Fruit fly (Drosophila melanogaster) whole organism, embryonic: ENCODE results near the gene ftz.
A peak's percentile ranks its signal among the peaks of the same experiment; 100 is the strongest.

Experiments
- Antp ChIP-seq: fragments of 200-800 bp; sonication (Bioruptor generic); optimal IDR thresholded peaks from 3 replicates; lab custom pipeline; 2016; ENCODE audit warnings: missing biosample characterization, missing genetic modification characterization
- CG1024 ChIP-seq: fragments of 200-800 bp; sonication (Bioruptor generic); IDR thresholded peaks from 2 replicates; pipeline ENCODE4 v1.3.6; 2022; ENCODE audit warnings: missing biosample characterization, missing genetic modification characterization
- CG10959 ChIP-seq: fragments of 200-800 bp; sonication (Bioruptor generic); IDR thresholded peaks from 2 replicates; pipeline ENCODE4 v1.3.6; 2022; ENCODE audit warnings: missing biosample characterization, missing genetic modification characterization
- CG11504 ChIP-seq: fragments of 200-800 bp; sonication (Bioruptor generic); optimal IDR thresholded peaks from 3 replicates; lab custom pipeline; 2019; ENCODE audit warnings: missing biosample characterization, mild to moderate bottlenecking, missing genetic modification characterization, moderate library complexity
- CG13894 ChIP-seq: fragments of 200-800 bp; sonication (Bioruptor generic); optimal IDR thresholded peaks from 3 replicates; lab custom pipeline; 2018; ENCODE audit warnings: missing biosample characterization, mild to moderate bottlenecking, missing genetic modification characterization, moderate library complexity
- CG17802 ChIP-seq: fragments of 200-800 bp; sonication (Bioruptor generic); optimal IDR thresholded peaks from 2 replicates; lab custom pipeline; 2018; ENCODE audit warnings: missing biosample characterization, mild to moderate bottlenecking, missing genetic modification characterization, moderate library complexity
- CG18764 ChIP-seq: fragments of 200-800 bp; sonication (Bioruptor generic); optimal IDR thresholded peaks from 3 replicates; lab custom pipeline; 2016; ENCODE audit warnings: missing biosample characterization, missing genetic modification characterization
- CG31365 ChIP-seq: fragments of 200-800 bp; sonication (Bioruptor generic); optimal IDR thresholded peaks from 2 replicates; lab custom pipeline; 2018; ENCODE audit warnings: missing biosample characterization, mild to moderate bottlenecking, missing genetic modification characterization
- CG32532 ChIP-seq: fragments of 200-800 bp; sonication (Bioruptor generic); IDR thresholded peaks from 2 replicates; pipeline ENCODE4 v1.3.6; 2022; ENCODE audit warnings: missing biosample characterization, missing genetic modification characterization
- CG42726 ChIP-seq: fragments of 200-800 bp; sonication (Bioruptor generic); IDR thresholded peaks from 2 replicates; pipeline ENCODE4 v1.3.6; 2022; ENCODE audit warnings: missing biosample characterization, missing genetic modification characterization; ENCODE audit not compliant: partially characterized antibody
- CG6254 ChIP-seq: fragments of 200-800 bp; sonication (Bioruptor generic); optimal IDR thresholded peaks from 3 replicates; lab custom pipeline; 2017; ENCODE audit warnings: mild to moderate bottlenecking, missing biosample characterization, missing genetic modification reagents, missing genetic modification characterization
- CG6654 ChIP-seq: fragments of 200-800 bp; sonication (Bioruptor generic); optimal IDR thresholded peaks from 2 replicates; lab custom pipeline; 2017; ENCODE audit warnings: missing biosample characterization, mild to moderate bottlenecking, missing genetic modification characterization
- CG6689 ChIP-seq: fragments of 200-800 bp; sonication (Bioruptor generic); IDR thresholded peaks from 2 replicates; pipeline ENCODE4 v1.3.6; 2022; ENCODE audit warnings: missing biosample characterization, missing genetic modification characterization
- CG6765 ChIP-seq: fragments of 200-800 bp; sonication (Bioruptor generic); optimal IDR thresholded peaks from 3 replicates; lab custom pipeline; 2017; ENCODE audit warnings: missing biosample characterization, mild to moderate bottlenecking, missing genetic modification characterization
- CG7271 ChIP-seq: fragments of 200-800 bp; sonication (Bioruptor generic); optimal IDR thresholded peaks from 2 replicates; lab custom pipeline; 2018; ENCODE audit warnings: missing biosample characterization, mild to moderate bottlenecking, missing genetic modification characterization, moderate library complexity
- CG9876 ChIP-seq: fragments of 200-800 bp; sonication (Bioruptor generic); optimal IDR thresholded peaks from 2 replicates; lab custom pipeline; 2016; ENCODE audit warnings: missing biosample characterization, missing genetic modification characterization
- Deaf1 ChIP-seq: fragments of 200-800 bp; optimal IDR thresholded peaks from 3 replicates; lab custom pipeline; 2019; ENCODE audit warnings: missing biosample characterization, mild to moderate bottlenecking, missing genetic modification characterization, moderate library complexity
- Drgx ChIP-seq: fragments of 200-800 bp; sonication (Bioruptor generic); IDR thresholded peaks from 2 replicates; pipeline ENCODE4 v1.3.6; 2022; ENCODE audit warnings: missing biosample characterization, missing genetic modification characterization
- Ets65A ChIP-seq: fragments of 200-800 bp; sonication (Bioruptor generic); peaks from one replicate; lab custom pipeline; 2016; ENCODE audit warnings: missing biosample characterization, missing genetic modification characterization
- Gsc ChIP-seq: fragments of 200-800 bp; sonication (Bioruptor generic); IDR thresholded peaks from 2 replicates; pipeline ENCODE4 v1.3.6; 2022; ENCODE audit warnings: missing biosample characterization, missing genetic modification characterization
- Hmx ChIP-seq: fragments of 200-800 bp; sonication (Bioruptor generic); optimal IDR thresholded peaks from 2 replicates; lab custom pipeline; 2016; ENCODE audit warnings: missing biosample characterization, missing genetic modification characterization
- Kr ChIP-seq: fragments of 200-800 bp; sonication (Bioruptor generic); optimal IDR thresholded peaks from 2 replicates; lab custom pipeline; 2017; ENCODE audit warnings: missing biosample characterization, mild to moderate bottlenecking, missing genetic modification characterization
- MTF-1 ChIP-seq: fragments of 200-800 bp; sonication (Bioruptor generic); optimal IDR thresholded peaks from 2 replicates; lab custom pipeline; 2018; ENCODE audit warnings: missing biosample characterization, mild to moderate bottlenecking, missing genetic modification characterization, borderline replicate concordance
- Optix ChIP-seq: fragments of 200-800 bp; sonication (Bioruptor generic); IDR thresholded peaks from 3 replicates; pipeline ENCODE4 v1.3.6; 2022; ENCODE audit warnings: missing biosample characterization, missing genetic modification characterization
- Pdp1 ChIP-seq, 2 experiments: fragments of 200-800 bp; sonication (Bioruptor generic); optimal IDR thresholded peaks; 3 replicates each; lab custom pipeline; 2016; ENCODE audit warnings: missing biosample characterization in 2 of 2, missing genetic modification characterization in 2 of 2, mild to moderate bottlenecking in 1 of 2, moderate library complexity in 1 of 2
- Sox100B ChIP-seq: fragments of 200-800 bp; sonication (Bioruptor generic); optimal IDR thresholded peaks from 3 replicates; lab custom pipeline; 2018; ENCODE audit warnings: missing biosample characterization, mild to moderate bottlenecking, missing genetic modification characterization
- ab ChIP-seq: fragments of 200-800 bp; sonication (Bioruptor generic); optimal IDR thresholded peaks from 2 replicates; lab custom pipeline; 2016; ENCODE audit warnings: missing biosample characterization, missing genetic modification characterization
- ase ChIP-seq: fragments of 200-800 bp; sonication (Bioruptor generic); IDR thresholded peaks from 3 replicates; pipeline ENCODE4 v1.3.6; 2022; ENCODE audit warnings: missing biosample characterization, missing genetic modification characterization
- ato ChIP-seq: fragments of 200-800 bp; sonication (Bioruptor generic); IDR thresholded peaks from 2 replicates; pipeline ENCODE4 v1.3.6; 2022; ENCODE audit warnings: missing biosample characterization, missing genetic modification characterization; ENCODE audit not compliant: partially characterized antibody
- bcd ChIP-seq: fragments of 200-800 bp; sonication (Bioruptor generic); optimal IDR thresholded peaks from 2 replicates; lab custom pipeline; 2017; ENCODE audit warnings: missing biosample characterization, mild to moderate bottlenecking, missing genetic modification characterization
- br ChIP-seq: fragments of >200 bp; optimal IDR thresholded peaks from 2 replicates; lab custom pipeline; 2017
- cg ChIP-seq: fragments of 200-800 bp; sonication (Bioruptor generic); optimal IDR thresholded peaks from 3 replicates; lab custom pipeline; 2019; ENCODE audit warnings: missing biosample characterization, mild to moderate bottlenecking, missing genetic modification characterization, moderate library complexity
- chn ChIP-seq: fragments of 200-800 bp; sonication (Bioruptor generic); optimal IDR thresholded peaks from 2 replicates; lab custom pipeline; 2016; ENCODE audit warnings: missing biosample characterization, missing genetic modification characterization
- ci ChIP-seq: fragments of 200-800 bp; sonication (Bioruptor generic); IDR thresholded peaks from 3 replicates; pipeline ENCODE4 v1.3.6; 2022; ENCODE audit warnings: missing biosample characterization, missing genetic modification characterization
- corto ChIP-seq: fragments of 200-800 bp; sonication (Bioruptor generic); optimal IDR thresholded peaks from 2 replicates; lab custom pipeline; 2016; ENCODE audit warnings: missing biosample characterization, mild to moderate bottlenecking, missing genetic modification characterization, moderate library complexity
- eve ChIP-seq, 2 experiments: fragments of >200 bp; optimal IDR thresholded peaks; 2 replicates each; lab custom pipeline; 2017; ENCODE audit warnings: missing biosample characterization in 2 of 2, missing genetic modification characterization in 2 of 2
- fd3F ChIP-seq: fragments of 200-800 bp; sonication (Bioruptor generic); optimal IDR thresholded peaks from 2 replicates; lab custom pipeline; 2018; ENCODE audit warnings: missing biosample characterization, mild to moderate bottlenecking, missing genetic modification characterization, moderate library complexity
- h ChIP-seq: fragments of >200 bp; optimal IDR thresholded peaks from 2 replicates; lab custom pipeline; 2017
- hb ChIP-seq: fragments of 200-800 bp; sonication (Bioruptor generic); IDR thresholded peaks from 3 replicates; pipeline ENCODE4 v1.3.6; 2022; ENCODE audit warnings: missing biosample characterization, missing genetic modification characterization; ENCODE audit not compliant: partially characterized antibody
- ken ChIP-seq: fragments of 200-800 bp; sonication (Bioruptor generic); IDR thresholded peaks from 3 replicates; pipeline ENCODE4 v1.3.6; 2022; ENCODE audit warnings: missing biosample characterization, missing genetic modification characterization
- nmo ChIP-seq: fragments of 200-800 bp; sonication (Bioruptor generic); optimal IDR thresholded peaks from 2 replicates; lab custom pipeline; 2018; ENCODE audit warnings: missing biosample characterization, mild to moderate bottlenecking, missing genetic modification characterization, moderate library complexity
- repo ChIP-seq: fragments of 200-800 bp; sonication (Bioruptor generic); optimal IDR thresholded peaks from 2 replicates; lab custom pipeline; 2016; ENCODE audit warnings: missing biosample characterization, missing genetic modification characterization
- scrt ChIP-seq: fragments of 200-800 bp; sonication (Bioruptor generic); optimal IDR thresholded peaks from 2 replicates; lab custom pipeline; 2018; ENCODE audit warnings: missing biosample characterization, mild to moderate bottlenecking, missing genetic modification characterization, moderate library complexity
- sens ChIP-seq: fragments of 200-800 bp; sonication (Bioruptor generic); peaks from one replicate; lab custom pipeline; 2016; ENCODE audit warnings: missing biosample characterization, missing genetic modification characterization
- sima ChIP-seq: fragments of 200-800 bp; sonication (Bioruptor generic); optimal IDR thresholded peaks from 2 replicates; lab custom pipeline; 2016; ENCODE audit warnings: missing biosample characterization, missing genetic modification characterization
- tio ChIP-seq: fragments of 200-800 bp; sonication (Bioruptor generic); optimal IDR thresholded peaks from 2 replicates; lab custom pipeline; 2017; ENCODE audit warnings: missing biosample characterization, missing genetic modification characterization, inconsistent platforms
- ttk ChIP-seq: fragments of 200-800 bp; sonication (Bioruptor generic); IDR thresholded peaks from 2 replicates; pipeline ENCODE4 v2.1.2; 2022; ENCODE audit warnings: missing biosample characterization, missing genetic modification characterization
- unpg ChIP-seq: fragments of 200-800 bp; sonication (Bioruptor generic); optimal IDR thresholded peaks from 3 replicates; lab custom pipeline; 2018; ENCODE audit warnings: missing biosample characterization, mild to moderate bottlenecking, missing genetic modification characterization, moderate library complexity
- vvl ChIP-seq: fragments of 200-800 bp; sonication (Bioruptor generic); IDR thresholded peaks from 2 replicates; pipeline ENCODE4 v1.3.6; 2022; ENCODE audit warnings: missing biosample characterization, missing genetic modification characterization

The ftz gene

DNA sequence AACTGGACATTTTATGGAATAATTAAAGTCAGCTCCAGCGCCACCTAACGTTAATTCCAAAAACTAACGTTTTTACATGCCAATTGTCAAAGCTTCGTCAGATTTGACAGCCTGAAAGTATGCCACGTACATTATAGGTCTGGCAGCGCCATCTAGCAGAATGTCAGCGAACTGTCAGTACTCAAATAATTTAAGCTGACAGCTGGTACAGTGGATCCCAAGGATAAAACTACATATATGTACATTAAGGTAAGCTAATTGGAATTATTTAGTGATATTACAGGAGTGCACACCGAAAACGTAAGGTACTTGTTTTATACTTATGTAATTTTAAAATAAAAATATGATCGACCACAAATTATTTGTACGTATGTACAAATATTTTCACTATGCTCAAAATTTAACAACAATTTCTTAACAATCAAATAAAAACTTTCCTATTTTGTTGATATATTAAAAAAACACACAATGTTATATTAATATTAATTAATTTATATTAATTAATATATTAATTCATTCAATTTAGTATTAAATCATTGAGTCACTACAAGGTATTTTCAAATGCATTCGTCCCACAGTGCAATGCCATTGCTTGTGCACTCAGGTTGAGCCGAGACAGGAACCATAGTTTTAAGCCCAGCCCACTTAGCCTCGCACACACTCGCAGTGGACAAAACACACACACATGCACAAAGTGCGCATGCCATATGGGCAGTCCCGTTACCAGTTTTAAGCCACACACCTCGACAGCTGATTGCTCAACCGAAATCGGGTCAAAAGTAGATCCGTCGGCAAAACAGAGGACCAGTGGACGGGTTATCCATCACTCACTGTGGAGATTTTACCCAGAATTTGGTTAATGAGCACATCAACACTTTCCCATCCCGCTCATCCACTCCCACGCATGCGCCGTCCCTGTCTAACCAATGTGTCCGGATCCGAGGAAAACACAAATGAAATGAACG, 48.4 kb downstream of the ftz start (continued):
- TF ChIP-seq CG17802 (tag; lab: Kevin White, UChicago) (peak; percentile 1), ase (GFP tag; lab: Robert Waterston, UW) (peak; percentile 73; the same call in 2 of the 3 replicates), tio (GFP tag; lab: Kevin White, UChicago) (peak; percentile 69), CG42726 (GFP tag; lab: Robert Waterston, UW) (peak; percentile 76), ato (GFP tag; lab: Robert Waterston, UW) (no peak), CG18764 (GFP tag; lab: Kevin White, UChicago) (peak; percentile 15), CG6765 (GFP tag; lab: Kevin White, UChicago) (peak; percentile 78), br (lab: Kevin White, UChicago) (no peak), CG13894 (tag; lab: Kevin White, UChicago) (peak; percentile 42), fd3F (GFP tag; lab: Kevin White, UChicago) (peak; percentile 74), CG32532 (GFP tag; lab: Robert Waterston, UW) (peak; percentile 81), nmo (GFP tag; lab: Kevin White, UChicago) (peak; percentile 90), ttk (no peak), Drgx (peak; percentile 66), CG1024 (peak; percentile 68; the same call in 1 of the 2 replicates), Kr (GFP tag; lab: Kevin White, UChicago) (peak; percentile 56), CG11504 (tag; lab: Kevin White, UChicago) (peak; percentile 85), corto (GFP tag; lab: Kevin White, UChicago) (no peak), CG9876 (peak; percentile 64), sens (GFP tag; lab: Kevin White, UChicago) (peak; percentile 95), CG7271 (tag; lab: Kevin White, UChicago) (no peak), Antp (GFP tag; lab: Kevin White, UChicago) (peak; percentile 58), CG31365 (peak; percentile 80), Ets65A (GFP tag; lab: Kevin White, UChicago) (peak; percentile 91), repo (peak; percentile 8), CG6254 (GFP tag; lab: Kevin White, UChicago) (peak; percentile 64), ab (GFP tag; lab: Kevin White, UChicago) (no peak), Gsc (GFP tag; lab: Robert Waterston, UW) (0 out of 2 replicates have a peak, but pooled peaks have one; percentile 7), scrt (GFP tag; lab: Kevin White, UChicago) (peak; percentile 72), eve (GFP tag; optimal IDR thresholded peaks at IDR 0.05; lab: Kevin White, UChicago) (no peak), Optix (GFP tag; lab: Robert Waterston, UW) (0 out of 3 replicates have a peak, but pooled peaks have one; percentile 50), Deaf1 (tag; lab: Kevin White, UChicago) (peak; percentile 61), CG6689 (peak; percentile 77), ci (GFP tag; lab: Robert Waterston, UW) (peak; percentile 83), hb (GFP tag; lab: Robert Waterston, UW) (no peak), vvl (GFP tag; lab: Robert Waterston, UW) (peak; percentile 72), sima (peak; percentile 7), unpg (GFP tag; lab: Kevin White, UChicago) (peak; percentile 86), CG10959 (GFP tag; lab: Robert Waterston, UW) (0 out of 2 replicates have a peak, but pooled peaks have one; percentile 28), CG6654 (GFP tag; lab: Kevin White, UChicago) (peak; percentile 59), cg (GFP tag; lab: Kevin White, UChicago) (peak; percentile 96), chn (GFP tag; lab: Kevin White, UChicago) (peak; percentile 53), Hmx (GFP tag; lab: Kevin White, UChicago) (peak; percentile 47), ken (peak; percentile 83), bcd (peak; percentile 83), h (lab: Kevin White, UChicago) (no peak), Sox100B (peak; percentile 90), MTF-1 (GFP tag; lab: Kevin White, UChicago) (peak; percentile 22), Pdp1 (GFP tag; optimal IDR thresholded peaks at IDR 0.05; lab: Kevin White, UChicago) (peak; percentile 65 to 72)
